Fruit fly (Drosophila melanogaster): ENCODE results near the gene CG6980.

CG6980 gene

dm6 chr3R:24769601-24770000, 37.8 kb upstream of the CG6980 start:
- peak; percentile 14; the same call in 1 of the 2 replicates for TF ChIP-seq CG3847 (GFP tag; IDR thresholded peaks at IDR 0.05)
- TF ChIP-seq sqz (GFP tag; optimal IDR thresholded peaks at IDR 0.05): no peak
- 0 out of 2 replicates have a peak, but pooled peaks have one; percentile 24 for TF ChIP-seq sna (GFP tag; IDR thresholded peaks at IDR 0.05; ENCODE audit: partially characterized antibody)
- TF ChIP-seq Hr39 (optimal IDR thresholded peaks at IDR 0.05): peak; percentile 54
- no peak for TF ChIP-seq Rx (GFP tag; IDR thresholded peaks at IDR 0.05)
- no peak for TF ChIP-seq CG10147 (GFP tag; optimal IDR thresholded peaks at IDR 0.05)
- no peak for TF ChIP-seq CG1024 (GFP tag; IDR thresholded peaks at IDR 0.05)
- TF ChIP-seq sr (GFP tag; IDR thresholded peaks at IDR 0.05): 0 out of 3 replicates have a peak, but pooled peaks have one; percentile 33
- TF ChIP-seq slbo (GFP tag; IDR thresholded peaks at IDR 0.05): 0 out of 2 replicates have a peak, but pooled peaks have one; percentile 8
- no peak for TF ChIP-seq NC2β (GFP tag; optimal IDR thresholded peaks at IDR 0.05)
- TF ChIP-seq Hr3 (GFP tag; optimal IDR thresholded peaks at IDR 0.05): no peak
- no peak for TF ChIP-seq CG12071 (GFP tag; optimal IDR thresholded peaks at IDR 0.05)
- peak; percentile 26; the same call in 1 of the 3 replicates for TF ChIP-seq CG11456 (GFP tag; IDR thresholded peaks at IDR 0.05)

dm6 chr3R:24771273-24772231, 35.9 kb upstream of the CG6980 start, which contains the start of gene CG42331:
CG42331 (plus strand) TSS chr3R:24772181.
- TF ChIP-seq ATbp (GFP tag; optimal IDR thresholded peaks at IDR 0.05): peak; percentile 66
- peak; percentile 43 for TF ChIP-seq jumu (GFP tag; optimal IDR thresholded peaks at IDR 0.05)
- TF ChIP-seq CG9215 (GFP tag; IDR thresholded peaks at IDR 0.05): no peak
- TF ChIP-seq CG12071 (GFP tag; optimal IDR thresholded peaks at IDR 0.05): peak; percentile 18
- no peak for TF ChIP-seq pfk (GFP tag; optimal IDR thresholded peaks at IDR 0.05)
- TF ChIP-seq MESR4 (GFP tag; optimal IDR thresholded peaks at IDR 0.05): no peak
- TF ChIP-seq CG12769 (tag; optimal IDR thresholded peaks at IDR 0.05): peak; percentile 76
- peak in 1 of 2 experiments; percentile 57 for TF ChIP-seq dpn (GFP tag; optimal IDR thresholded peaks at IDR 0.05)
- TF ChIP-seq Fer3 (tag; optimal IDR thresholded peaks at IDR 0.05): peak; percentile 60
- TF ChIP-seq CG18764 (GFP tag; optimal IDR thresholded peaks at IDR 0.05): peak; percentile 17
- TF ChIP-seq gsb-n (tag; optimal IDR thresholded peaks at IDR 0.05): peak; percentile 54
- TF ChIP-seq sug (tag; optimal IDR thresholded peaks at IDR 0.05): peak; percentile 92
- no peak for TF ChIP-seq dan (GFP tag; IDR thresholded peaks at IDR 0.05)
- peak; percentile 83 for TF ChIP-seq dysf (GFP tag; IDR thresholded peaks at IDR 0.05)
- peak; percentile 43 for TF ChIP-seq CG8388 (GFP tag; optimal IDR thresholded peaks at IDR 0.05)
- no peak for TF ChIP-seq CG7745 (tag; optimal IDR thresholded peaks at IDR 0.05)
- peak; percentile 50 for TF ChIP-seq pho (GFP tag; optimal IDR thresholded peaks at IDR 0.05)
- peak; percentile 89 for TF ChIP-seq crol (GFP tag; IDR thresholded peaks at IDR 0.05)
- TF ChIP-seq CG7928 (GFP tag; optimal IDR thresholded peaks at IDR 0.05): no peak
- TF ChIP-seq CG1602 (GFP tag; optimal IDR thresholded peaks at IDR 0.05): peak; percentile 16
- TF ChIP-seq Dp (GFP tag; optimal IDR thresholded peaks at IDR 0.05): no peak
- TF ChIP-seq PHDP (tag; optimal IDR thresholded peaks at IDR 0.05): peak; percentile 75
- TF ChIP-seq Mad (GFP tag; optimal IDR thresholded peaks at IDR 0.05): no peak
- TF ChIP-seq hbn (GFP tag; IDR thresholded peaks at IDR 0.05; ENCODE audit: partially characterized antibody): no peak
- TF ChIP-seq HHEX (GFP tag; optimal IDR thresholded peaks at IDR 0.05): peak; percentile 66
- TF ChIP-seq usp (GFP tag; optimal IDR thresholded peaks at IDR 0.05): no peak
- TF ChIP-seq CG11696 (GFP tag; IDR thresholded peaks at IDR 0.05): no peak
- no peak for TF ChIP-seq Doc2 (GFP tag; IDR thresholded peaks at IDR 0.05)
- no peak for TF ChIP-seq CG18011 (GFP tag; optimal IDR thresholded peaks at IDR 0.05)
- no peak for TF ChIP-seq vnd (GFP tag; IDR thresholded peaks at IDR 0.05; ENCODE audit: partially characterized antibody)
- TF ChIP-seq CG12942 (GFP tag; optimal IDR thresholded peaks at IDR 0.05): no peak
- peak; percentile 38 for TF ChIP-seq CG6683 (GFP tag; optimal IDR thresholded peaks at IDR 0.05)
- TF ChIP-seq CG32767 (GFP tag; IDR thresholded peaks at IDR 0.05): peak; percentile 28; the same call in 1 of the 2 replicates
- peak; percentile 61; the same call in 1 of the 2 replicates for TF ChIP-seq Xrp1 (GFP tag; IDR thresholded peaks at IDR 0.05)
- peak; percentile 57 for TF ChIP-seq CG17359 (tag; optimal IDR thresholded peaks at IDR 0.05)
- TF ChIP-seq CG11456 (GFP tag; IDR thresholded peaks at IDR 0.05): no peak

All from whole organism, embryonic.